Worm (Caenorhabditis elegans): ENCODE data around the gene AC7.3.

Gene AC7.3

ce11 chrIV:5078846-5079245 lies 32.8 kb upstream of the AC7.3 start:
- TF ChIP-seq scrt-1 (GFP tag; IDR thresholded peaks at IDR 0.05), result no peak
- TF ChIP-seq hmbx-1 (tag; optimal IDR thresholded peaks at IDR 0.05), result no peak
- no peak for TF ChIP-seq ama-1 (optimal IDR thresholded peaks at IDR 0.05)
- no peak for TF ChIP-seq flt-1 (GFP tag; IDR thresholded peaks at IDR 0.05)
- no peak for TF ChIP-seq tbx-11 (GFP tag; IDR thresholded peaks at IDR 0.05)
- TF ChIP-seq ceh-13 (GFP tag; optimal IDR thresholded peaks at IDR 0.05), result no peak
- TF ChIP-seq tra-4 (tag; optimal IDR thresholded peaks at IDR 0.05), result no peak
- TF ChIP-seq sea-1 (GFP tag; conservative IDR thresholded peaks at IDR 0.05), result no peak
- no peak for TF ChIP-seq B0310.2 (tag; optimal IDR thresholded peaks at IDR 0.05)
- no peak for TF ChIP-seq pes-1 (GFP tag; IDR thresholded peaks at IDR 0.05)
- TF ChIP-seq aly-1 (tag; optimal IDR thresholded peaks at IDR 0.05), result no peak
- TF ChIP-seq hnd-1 (tag; optimal IDR thresholded peaks at IDR 0.05), result no peak
- no peak for TF ChIP-seq tbx-37 (GFP tag; conservative IDR thresholded peaks at IDR 0.05)
- no peak for TF ChIP-seq F13C5.2 (tag; optimal IDR thresholded peaks at IDR 0.05)
- no peak for TF ChIP-seq ets-7 (tag; optimal IDR thresholded peaks at IDR 0.05)
- TF ChIP-seq ceh-36 (tag; optimal IDR thresholded peaks at IDR 0.05), result no peak
- no peak for TF ChIP-seq hmg-4 (GFP tag; optimal IDR thresholded peaks at IDR 0.05)

ce11 chrIV:5081122-5081521 lies 30.5 kb upstream of the AC7.3 start:
- TF ChIP-seq ets-7 (tag; optimal IDR thresholded peaks at IDR 0.05) (no peak), scrt-1 (GFP tag; IDR thresholded peaks at IDR 0.05) (no peak), hmg-4 (GFP tag; optimal IDR thresholded peaks at IDR 0.05) (peak; percentile 12), aly-1 (tag; optimal IDR thresholded peaks at IDR 0.05) (peak; percentile 42)

ce11 chrIV:5082900-5083530 lies 28.6 kb upstream of the AC7.3 start, which contains the start of gene pygo-1:
pygo-1 (plus strand) TSS chrIV:5083303.
- TF ChIP-seq tra-4 (tag; optimal IDR thresholded peaks at IDR 0.05) (no peak), F13C5.2 (tag; optimal IDR thresholded peaks at IDR 0.05) (no peak), ama-1 (optimal IDR thresholded peaks at IDR 0.05) (no peak), pes-1 (GFP tag; IDR thresholded peaks at IDR 0.05) (no peak), ceh-36 (tag; optimal IDR thresholded peaks at IDR 0.05) (no peak), aly-1 (tag; optimal IDR thresholded peaks at IDR 0.05) (no peak), scrt-1 (GFP tag; IDR thresholded peaks at IDR 0.05) (no peak), hnd-1 (tag; optimal IDR thresholded peaks at IDR 0.05) (no peak), ets-7 (tag; optimal IDR thresholded peaks at IDR 0.05) (no peak), sea-1 (GFP tag; conservative IDR thresholded peaks at IDR 0.05) (no peak)

- no peak for TF ChIP-seq hmg-4 (GFP tag; optimal IDR thresholded peaks at IDR 0.05)
- no peak for TF ChIP-seq ama-1 (optimal IDR thresholded peaks at IDR 0.05)
- TF ChIP-seq aly-1 (tag; optimal IDR thresholded peaks at IDR 0.05), result no peak
- no peak for TF ChIP-seq tbx-11 (GFP tag; IDR thresholded peaks at IDR 0.05)
- TF ChIP-seq B0310.2 (tag; optimal IDR thresholded peaks at IDR 0.05), result no peak
- no peak for TF ChIP-seq scrt-1 (GFP tag; IDR thresholded peaks at IDR 0.05)
- TF ChIP-seq tra-4 (tag; optimal IDR thresholded peaks at IDR 0.05), result no peak
- TF ChIP-seq flt-1 (GFP tag; IDR thresholded peaks at IDR 0.05), result no peak
Observed at ce11 chrIV:5083832-5084231, 27.8 kb upstream of the AC7.3 start.

ce11 chrIV:5085782-5086181 lies 25.9 kb upstream of the AC7.3 start:
- TF ChIP-seq F13C5.2 (tag; optimal IDR thresholded peaks at IDR 0.05) (no peak), aly-1 (tag; optimal IDR thresholded peaks at IDR 0.05) (peak; percentile 17)

- TF ChIP-seq ceh-36 (tag; optimal IDR thresholded peaks at IDR 0.05), result no peak
- no peak for TF ChIP-seq B0310.2 (tag; optimal IDR thresholded peaks at IDR 0.05)
- TF ChIP-seq ceh-13 (GFP tag; optimal IDR thresholded peaks at IDR 0.05), result no peak
- no peak for TF ChIP-seq hmbx-1 (tag; optimal IDR thresholded peaks at IDR 0.05)
- TF ChIP-seq tra-4 (tag; optimal IDR thresholded peaks at IDR 0.05), result no peak
- TF ChIP-seq tbx-37 (GFP tag; conservative IDR thresholded peaks at IDR 0.05), result no peak
- TF ChIP-seq tbx-11 (GFP tag; IDR thresholded peaks at IDR 0.05), result no peak
- TF ChIP-seq ets-7 (tag; optimal IDR thresholded peaks at IDR 0.05), result no peak
- TF ChIP-seq ama-1 (optimal IDR thresholded peaks at IDR 0.05), result no peak
- TF ChIP-seq scrt-1 (GFP tag; IDR thresholded peaks at IDR 0.05), result no peak
- TF ChIP-seq hmg-4 (GFP tag; optimal IDR thresholded peaks at IDR 0.05), result no peak
- no peak for TF ChIP-seq sea-1 (GFP tag; conservative IDR thresholded peaks at IDR 0.05)
Observed at ce11 chrIV:5086243-5086960, 25.2 kb upstream of the AC7.3 start.

ce11 chrIV:5086961-5087326 lies 24.7 kb upstream of the AC7.3 start:
- TF ChIP-seq hmbx-1 (tag; optimal IDR thresholded peaks at IDR 0.05) (no peak), F13C5.2 (tag; optimal IDR thresholded peaks at IDR 0.05) (no peak), flt-1 (GFP tag; IDR thresholded peaks at IDR 0.05) (no peak), hmg-4 (GFP tag; optimal IDR thresholded peaks at IDR 0.05) (no peak), tbx-11 (GFP tag; IDR thresholded peaks at IDR 0.05) (no peak), tbx-37 (GFP tag; conservative IDR thresholded peaks at IDR 0.05) (no peak), aly-1 (tag; optimal IDR thresholded peaks at IDR 0.05) (no peak), sea-1 (GFP tag; conservative IDR thresholded peaks at IDR 0.05) (no peak), ets-7 (tag; optimal IDR thresholded peaks at IDR 0.05) (no peak), tra-4 (tag; optimal IDR thresholded peaks at IDR 0.05) (no peak), ceh-13 (GFP tag; optimal IDR thresholded peaks at IDR 0.05) (no peak), scrt-1 (GFP tag; IDR thresholded peaks at IDR 0.05) (no peak), hnd-1 (tag; optimal IDR thresholded peaks at IDR 0.05) (no peak), ceh-36 (tag; optimal IDR thresholded peaks at IDR 0.05) (no peak)

- TF ChIP-seq ets-7 (tag; optimal IDR thresholded peaks at IDR 0.05), result no peak
- no peak for TF ChIP-seq sea-1 (GFP tag; conservative IDR thresholded peaks at IDR 0.05)
- no peak for TF ChIP-seq scrt-1 (GFP tag; IDR thresholded peaks at IDR 0.05)
- TF ChIP-seq tra-4 (tag; optimal IDR thresholded peaks at IDR 0.05), result no peak
- no peak for TF ChIP-seq ceh-36 (tag; optimal IDR thresholded peaks at IDR 0.05)
- no peak for TF ChIP-seq F13C5.2 (tag; optimal IDR thresholded peaks at IDR 0.05)
- no peak for TF ChIP-seq ama-1 (optimal IDR thresholded peaks at IDR 0.05)
- no peak for TF ChIP-seq hnd-1 (tag; optimal IDR thresholded peaks at IDR 0.05)
- TF ChIP-seq tbx-37 (GFP tag; conservative IDR thresholded peaks at IDR 0.05), result no peak
- no peak for TF ChIP-seq tbx-11 (GFP tag; IDR thresholded peaks at IDR 0.05)
- no peak for TF ChIP-seq pes-1 (GFP tag; IDR thresholded peaks at IDR 0.05)
- TF ChIP-seq hmbx-1 (tag; optimal IDR thresholded peaks at IDR 0.05), result no peak
- TF ChIP-seq flt-1 (GFP tag; IDR thresholded peaks at IDR 0.05), result no peak
- TF ChIP-seq B0310.2 (tag; optimal IDR thresholded peaks at IDR 0.05), result no peak
Observed at ce11 chrIV:5088814-5089322, 22.8 kb upstream of the AC7.3 start, which contains the start of gene ivd-1. ivd-1 (minus strand) TSS chrIV:5088864.
